Fruit fly (Drosophila melanogaster) whole organism, adult: ENCODE results near the gene NTPase.

ENCODE experiments used
- CG33017 ChIP-seq: fragments of 200-800 bp; sonication (Bioruptor generic); optimal IDR thresholded peaks from 2 replicates; lab custom pipeline; 2018; ENCODE audit warnings: missing biosample characterization, mild to moderate bottlenecking, missing genetic modification characterization, moderate library complexity
- CG5204 ChIP-seq: fragments of 200-800 bp; sonication (Bioruptor generic); optimal IDR thresholded peaks from 2 replicates; lab custom pipeline; 2016; ENCODE audit warnings: missing biosample characterization, missing genetic modification characterization
- CG7045 ChIP-seq: fragments of 200-800 bp; sonication (Bioruptor generic); optimal IDR thresholded peaks from 2 replicates; lab custom pipeline; 2017; ENCODE audit warnings: missing biosample characterization, mild to moderate bottlenecking, missing genetic modification characterization
- CG7101 ChIP-seq: fragments of 200-800 bp; sonication (Bioruptor generic); optimal IDR thresholded peaks from 2 replicates; lab custom pipeline; 2018; ENCODE audit warnings: missing biosample characterization, mild to moderate bottlenecking, missing genetic modification characterization, moderate library complexity
- Crg-1 ChIP-seq: fragments of 200-800 bp; sonication (Bioruptor generic); optimal IDR thresholded peaks from 2 replicates; lab custom pipeline; 2016; ENCODE audit warnings: missing biosample characterization, missing genetic modification characterization
- Mnt ChIP-seq: fragments of 200-800 bp; sonication (Bioruptor generic); optimal IDR thresholded peaks from 2 replicates; lab custom pipeline; 2016; ENCODE audit warnings: missing biosample characterization, mild to moderate bottlenecking, missing genetic modification characterization
- kay ChIP-seq: fragments of 200-800 bp; sonication (Bioruptor generic); peaks from one replicate; lab custom pipeline; 2016; ENCODE audit warnings: missing biosample characterization, missing genetic modification characterization, borderline replicate concordance

DNA sequence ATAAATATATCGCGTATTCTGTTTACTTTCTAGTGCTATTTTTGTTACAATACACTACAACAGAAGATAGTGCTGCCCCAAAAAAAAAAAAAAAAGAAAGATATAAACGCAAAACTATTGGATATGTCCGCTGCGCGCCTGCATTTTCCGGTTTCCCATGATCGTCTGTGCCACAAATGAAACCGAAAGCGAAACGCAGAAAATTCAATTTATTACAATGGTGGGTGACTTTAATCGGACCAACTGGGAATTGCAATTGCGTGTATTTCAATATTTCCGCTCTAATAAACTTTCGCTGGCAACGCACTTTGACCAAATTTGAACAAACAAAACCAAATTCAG lies 23.1 kb downstream of the NTPase start:
- TF ChIP-seq CG7045 (GFP tag; lab: Kevin White, UChicago) = no peak
- no peak for TF ChIP-seq Mnt (GFP tag; lab: Kevin White, UChicago)
- TF ChIP-seq CG5204 (GFP tag; lab: Kevin White, UChicago) = no peak
- TF ChIP-seq Crg-1 (GFP tag; lab: Kevin White, UChicago) = no peak
- TF ChIP-seq kay (GFP tag; lab: Kevin White, UChicago) = no peak
- no peak for TF ChIP-seq CG33017 (tag; lab: Kevin White, UChicago)
- no peak for TF ChIP-seq CG7101 (tag; lab: Kevin White, UChicago)
